Fruit fly (Drosophila melanogaster): ENCODE results near the gene sba.

The sba gene

dm6 chr3R:23922502-23923350, at the start of gene sba, which contains the start of gene CG31141:
Gene sba, minus strand, starts transcription at chr3R:23922973.
Gene CG31141, plus strand, starts transcription at chr3R:23923300.
- TF ChIP-seq CG33017 (tag; optimal IDR thresholded peaks at IDR 0.05) (peak; percentile 38), CG11617 (GFP tag; optimal IDR thresholded peaks at IDR 0.05) (no peak), CG7101 (tag; optimal IDR thresholded peaks at IDR 0.05) (peak; percentile 40), kay (GFP tag; ENCODE audit: borderline replicate concordance) (no peak), Mnt (GFP tag; optimal IDR thresholded peaks at IDR 0.05) (peak; percentile 70), CG5204 (GFP tag; optimal IDR thresholded peaks at IDR 0.05) (no peak), ovo (GFP tag; optimal IDR thresholded peaks at IDR 0.05) (peak; percentile 27), tj (GFP tag; optimal IDR thresholded peaks at IDR 0.05) (no peak), bab1 (GFP tag; optimal IDR thresholded peaks at IDR 0.05) (peak; percentile 34), cic (GFP tag; optimal IDR thresholded peaks at IDR 0.05) (peak; percentile 48), CG14711 (tag; optimal IDR thresholded peaks at IDR 0.05) (no peak)

- no peak for TF ChIP-seq CG33017 (tag; optimal IDR thresholded peaks at IDR 0.05)
- TF ChIP-seq kay (GFP tag; ENCODE audit: borderline replicate concordance) = no peak
- TF ChIP-seq CG5204 (GFP tag; optimal IDR thresholded peaks at IDR 0.05) = no peak
- TF ChIP-seq pad (GFP tag; optimal IDR thresholded peaks at IDR 0.05) = no peak
- no peak for TF ChIP-seq Crg-1 (GFP tag; optimal IDR thresholded peaks at IDR 0.05)
Measured at dm6 chr3R:23971764-23972163, 49.0 kb upstream of the sba start.

- no peak for TF ChIP-seq kay (GFP tag; ENCODE audit: borderline replicate concordance)
- no peak for TF ChIP-seq Clk (GFP tag; optimal IDR thresholded peaks at IDR 0.05)
- no peak for TF ChIP-seq CG7045 (GFP tag; optimal IDR thresholded peaks at IDR 0.05)
- no peak for TF ChIP-seq pad (GFP tag; optimal IDR thresholded peaks at IDR 0.05)
- TF ChIP-seq CG5204 (GFP tag; optimal IDR thresholded peaks at IDR 0.05) = no peak
- no peak for TF ChIP-seq ovo (GFP tag; optimal IDR thresholded peaks at IDR 0.05)
- no peak for TF ChIP-seq cic (GFP tag; optimal IDR thresholded peaks at IDR 0.05)
Measured at dm6 chr3R:23971208-23971607, 48.4 kb upstream of the sba start.

dm6 chr3R:23969449-23969848, 46.7 kb upstream of the sba start:
- TF ChIP-seq Clk (GFP tag; optimal IDR thresholded peaks at IDR 0.05) (no peak), CG1620 (GFP tag; optimal IDR thresholded peaks at IDR 0.05) (no peak), pad (GFP tag; optimal IDR thresholded peaks at IDR 0.05) (no peak), CG7101 (tag; optimal IDR thresholded peaks at IDR 0.05) (no peak), kay (GFP tag; ENCODE audit: borderline replicate concordance) (no peak), bab1 (GFP tag; optimal IDR thresholded peaks at IDR 0.05) (no peak)

- TF ChIP-seq CG12768 (GFP tag; optimal IDR thresholded peaks at IDR 0.05) (no peak), bab1 (GFP tag; optimal IDR thresholded peaks at IDR 0.05) (no peak), CG1620 (GFP tag; optimal IDR thresholded peaks at IDR 0.05) (no peak), pad (GFP tag; optimal IDR thresholded peaks at IDR 0.05) (no peak), CG5204 (GFP tag; optimal IDR thresholded peaks at IDR 0.05) (no peak), cnc (optimal IDR thresholded peaks at IDR 0.05) (no peak), CG11617 (GFP tag; optimal IDR thresholded peaks at IDR 0.05) (no peak)
Measured at dm6 chr3R:23964913-23965718, 42.3 kb upstream of the sba start.

DNA sequence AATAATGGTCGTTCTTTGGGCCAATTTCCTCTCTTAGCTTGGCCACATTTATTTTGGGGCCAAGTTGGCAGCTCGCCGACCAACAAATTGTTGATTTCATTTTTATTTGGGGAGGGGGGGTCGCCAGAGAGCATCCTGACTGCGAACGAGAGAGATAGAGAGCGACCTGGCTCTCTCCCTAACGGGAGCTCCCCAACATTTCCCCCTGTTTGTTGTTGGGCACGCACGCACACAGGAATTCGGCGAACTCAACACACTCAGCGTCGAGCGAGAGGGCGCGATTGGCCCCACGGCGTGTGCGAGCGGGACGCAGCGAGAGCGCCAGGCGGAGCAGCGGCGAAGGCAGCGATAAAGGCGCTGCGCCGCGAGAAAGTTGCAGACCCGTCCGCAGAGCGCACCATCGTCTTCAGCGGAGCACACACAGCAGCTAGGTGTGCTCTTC, 40.0 kb upstream of the sba start, which contains the start of gene CG31140:
TSS of gene CG31140 (plus strand) at position 400 of the 442 bp plus-strand sequence.
- TF ChIP-seq toe (GFP tag; optimal IDR thresholded peaks at IDR 0.05) (no peak), Mnt (GFP tag; optimal IDR thresholded peaks at IDR 0.05) (no peak), kay (GFP tag; ENCODE audit: borderline replicate concordance) (no peak), Hr96 (GFP tag; optimal IDR thresholded peaks at IDR 0.05) (peak; percentile 9), CG7101 (tag; optimal IDR thresholded peaks at IDR 0.05) (no peak), Crg-1 (GFP tag; optimal IDR thresholded peaks at IDR 0.05) (no peak), CG7045 (GFP tag; optimal IDR thresholded peaks at IDR 0.05) (peak; percentile 20), pad (GFP tag; optimal IDR thresholded peaks at IDR 0.05) (peak; percentile 71)

dm6 chr3R:23960865-23961264, 38.1 kb upstream of the sba start:
- TF ChIP-seq CG14711 (tag; optimal IDR thresholded peaks at IDR 0.05) (no peak), Clk (GFP tag; optimal IDR thresholded peaks at IDR 0.05) (no peak), cic (GFP tag; optimal IDR thresholded peaks at IDR 0.05) (no peak)

Data from whole organism, adult.